Fruit fly (Drosophila melanogaster) whole organism, embryonic: Measurements from ENCODE around the gene Ykt6.

Source experiments
- Atf3 ChIP-seq: fragments of 200-800 bp; sonication (Bioruptor generic); optimal IDR thresholded peaks from 3 replicates; lab custom pipeline; 2016; ENCODE audit warnings: missing biosample characterization, missing genetic modification characterization
- CG10267 ChIP-seq: fragments of 200-800 bp; sonication (Bioruptor generic); optimal IDR thresholded peaks from 2 replicates; lab custom pipeline; 2018; ENCODE audit warnings: missing biosample characterization, mild to moderate bottlenecking, missing genetic modification characterization, moderate library complexity
- CG2678 ChIP-seq: fragments of 200-800 bp; sonication (Bioruptor generic); optimal IDR thresholded peaks from 3 replicates; lab custom pipeline; 2019; ENCODE audit warnings: missing biosample characterization, mild to moderate bottlenecking, missing genetic modification characterization, moderate library complexity
- CG7556 ChIP-seq: fragments of 200-800 bp; sonication (Bioruptor generic); optimal IDR thresholded peaks from 2 replicates; lab custom pipeline; 2017; ENCODE audit warnings: missing biosample characterization, mild to moderate bottlenecking, missing genetic modification characterization
- Dad ChIP-seq: fragments of 200-800 bp; sonication (Bioruptor generic); optimal IDR thresholded peaks from 3 replicates; lab custom pipeline; 2016; ENCODE audit warnings: missing biosample characterization, missing genetic modification characterization
- H2.0 ChIP-seq: fragments of 200-800 bp; sonication (Bioruptor generic); IDR thresholded peaks from 2 replicates; pipeline ENCODE4 v1.3.6; 2022; ENCODE audit warnings: missing biosample characterization, missing genetic modification characterization
- MTF-1 ChIP-seq: fragments of 200-800 bp; sonication (Bioruptor generic); optimal IDR thresholded peaks from 2 replicates; lab custom pipeline; 2018; ENCODE audit warnings: missing biosample characterization, mild to moderate bottlenecking, missing genetic modification characterization, borderline replicate concordance
- kni ChIP-seq: fragments of 200-800 bp; sonication (Bioruptor generic); optimal IDR thresholded peaks from 3 replicates; lab custom pipeline; 2017; ENCODE audit warnings: mild to moderate bottlenecking, missing biosample characterization, missing genetic modification reagents, missing genetic modification characterization
- shn ChIP-seq: fragments of 200-800 bp; sonication (Bioruptor generic); optimal IDR thresholded peaks from 3 replicates; lab custom pipeline; 2016; ENCODE audit warnings: missing biosample characterization, missing genetic modification characterization
- tap ChIP-seq: fragments of 200-800 bp; optimal IDR thresholded peaks from 3 replicates; lab custom pipeline; 2019; ENCODE audit warnings: missing biosample characterization, mild to moderate bottlenecking, missing genetic modification characterization, moderate library complexity
- usp ChIP-seq: fragments of >200 bp; optimal IDR thresholded peaks from 2 replicates; lab custom pipeline; 2017; ENCODE audit warnings: missing biosample characterization, missing genetic modification characterization

DNA sequence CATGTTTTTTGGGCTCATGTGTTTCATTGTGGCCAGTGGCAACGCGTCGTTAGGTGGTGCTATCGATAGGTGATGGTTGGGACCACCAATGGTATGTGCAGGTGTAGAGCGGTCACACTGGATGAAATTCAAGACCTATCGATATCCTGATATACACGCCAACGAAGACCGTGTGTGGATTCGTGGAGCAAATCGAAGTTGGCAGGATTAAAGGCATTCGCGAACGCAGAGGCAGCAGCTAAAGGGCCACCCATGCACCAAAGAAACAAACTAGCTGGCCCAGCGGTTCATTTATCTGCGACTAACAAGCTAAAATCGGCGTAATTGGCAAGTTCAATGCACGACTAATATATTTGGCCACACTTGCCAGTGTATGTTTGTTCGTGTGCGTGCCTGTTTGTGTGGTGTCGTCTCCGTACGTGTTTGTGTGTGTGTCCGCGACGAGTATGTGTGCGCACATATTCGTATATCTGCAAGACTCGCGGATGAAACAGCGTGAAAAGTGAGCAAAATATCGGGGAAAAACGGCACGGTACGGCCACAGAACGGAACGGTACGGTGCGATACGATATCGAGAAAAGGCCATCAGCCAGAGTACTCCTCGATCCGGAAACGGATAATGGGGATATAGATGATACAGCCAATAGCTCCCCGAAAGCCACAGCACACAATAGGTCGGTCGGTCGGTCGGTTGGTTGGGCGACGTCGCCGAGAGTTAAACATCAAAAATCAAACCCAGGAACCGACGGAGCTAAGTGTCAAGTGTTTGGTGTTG lies 15.8 kb downstream of the Ykt6 start, which contains the start of gene Ubr3:
- TF ChIP-seq kni (GFP tag; lab: Kevin White, UChicago) (no peak), MTF-1 (no peak), CG10267 (tag; lab: Kevin White, UChicago) (no peak), CG2678 (tag; lab: Kevin White, UChicago) (no peak), Atf3 (GFP tag; lab: Kevin White, UChicago) (no peak), H2.0 (GFP tag; lab: Robert Waterston, UW) (no peak), usp (GFP tag; lab: Kevin White, UChicago) (no peak), shn (GFP tag; lab: Kevin White, UChicago) (peak; percentile 7), Dad (no peak), CG7556 (GFP tag; lab: Kevin White, UChicago) (no peak), tap (tag; lab: Kevin White, UChicago) (no peak)
